Fruit fly (Drosophila melanogaster): ENCODE results near the gene CG12316.

Gene CG12316

DNA sequence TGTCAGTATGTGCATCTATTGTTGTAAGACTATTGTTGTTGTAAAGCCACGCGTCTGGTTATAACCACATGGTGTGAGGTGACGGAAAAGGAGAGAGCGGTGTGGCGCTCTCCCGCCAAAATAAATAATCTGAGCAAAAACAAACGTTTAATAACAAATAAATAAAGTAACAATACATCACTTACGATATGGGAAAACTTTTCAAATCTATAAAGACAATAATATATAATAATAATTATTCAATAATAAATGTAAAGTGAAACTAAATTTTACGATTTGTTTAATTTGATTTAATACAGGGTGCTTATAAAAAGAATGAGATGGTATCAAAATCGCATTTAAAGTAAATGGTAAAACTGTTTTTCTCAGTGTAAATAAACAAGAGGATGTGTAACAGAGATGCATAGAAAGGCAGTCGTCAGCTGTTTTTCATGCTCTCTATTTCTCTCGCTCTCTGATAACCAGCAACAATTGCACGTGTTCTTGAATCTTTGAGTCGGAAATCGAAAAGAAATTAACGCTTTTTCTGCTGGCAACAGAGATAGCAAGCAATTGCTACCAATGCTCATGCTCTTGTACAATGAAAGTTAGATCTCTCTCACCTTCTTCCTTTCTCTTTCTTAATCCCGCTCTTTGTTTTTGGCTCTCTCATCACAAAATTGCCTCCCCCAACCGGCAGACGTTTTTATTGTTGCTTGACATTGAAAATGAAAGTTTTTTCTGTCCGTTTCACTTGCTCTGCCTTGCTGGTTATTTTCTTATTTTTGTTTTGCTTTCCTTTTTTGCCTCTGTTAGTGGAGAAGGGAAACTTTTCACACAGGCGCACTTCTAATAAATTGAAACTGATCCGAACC lies 37.8 kb downstream of the CG12316 start:
- no peak for TF ChIP-seq Doc2 (GFP tag; IDR thresholded peaks at IDR 0.05)
- peak; percentile 72 for TF ChIP-seq lbe (GFP tag; optimal IDR thresholded peaks at IDR 0.05)
- peak; percentile 54 for TF ChIP-seq fd3F (GFP tag; optimal IDR thresholded peaks at IDR 0.05)
- TF ChIP-seq CG12071 (GFP tag; optimal IDR thresholded peaks at IDR 0.05), result no peak
- no peak for TF ChIP-seq Hr39 (optimal IDR thresholded peaks at IDR 0.05)
- no peak for TF ChIP-seq en (GFP tag; optimal IDR thresholded peaks at IDR 0.05)
- TF ChIP-seq CG4854 (GFP tag; optimal IDR thresholded peaks at IDR 0.05), result no peak
- TF ChIP-seq cwo (GFP tag; optimal IDR thresholded peaks at IDR 0.05), result peak; percentile 92
- TF ChIP-seq Atf6 (GFP tag; IDR thresholded peaks at IDR 0.05), result peak; percentile 67
- peak; percentile 22 for TF ChIP-seq HmgZ (tag; optimal IDR thresholded peaks at IDR 0.05)
- peak; percentile 92 for TF ChIP-seq CG18599 (GFP tag; optimal IDR thresholded peaks at IDR 0.05)
- no peak; the same call in 1 of the 3 replicates for TF ChIP-seq Aef1 (GFP tag; IDR thresholded peaks at IDR 0.05)
- peak; percentile 11 for TF ChIP-seq psq (GFP tag; optimal IDR thresholded peaks at IDR 0.05)
- peak in 1 of 3 experiments; percentile 87 for TF ChIP-seq lola (GFP tag; optimal IDR thresholded peaks at IDR 0.05)
- no peak for TF ChIP-seq NC2β (GFP tag; optimal IDR thresholded peaks at IDR 0.05)
- peak; percentile 62 for TF ChIP-seq kah (GFP tag; optimal IDR thresholded peaks at IDR 0.05)
- TF ChIP-seq ro (GFP tag; IDR thresholded peaks at IDR 0.05), result peak; percentile 62
- TF ChIP-seq sens (GFP tag), result peak; percentile 92
- peak; percentile 63 for TF ChIP-seq H2.0 (GFP tag; IDR thresholded peaks at IDR 0.05)
- TF ChIP-seq TFAM (GFP tag; optimal IDR thresholded peaks at IDR 0.05), result peak; percentile 35
- peak; percentile 93 for TF ChIP-seq CG7271 (tag; optimal IDR thresholded peaks at IDR 0.05)
- peak; percentile 50 for TF ChIP-seq CrebB (tag; optimal IDR thresholded peaks at IDR 0.05)
- peak; percentile 50; the same call in 1 of the 2 replicates for TF ChIP-seq wor (GFP tag; IDR thresholded peaks at IDR 0.05)
- TF ChIP-seq HLHmδ (GFP tag; optimal IDR thresholded peaks at IDR 0.05), result no peak
- peak; percentile 63; the same call in 1 of the 2 replicates for TF ChIP-seq CG5953 (GFP tag; IDR thresholded peaks at IDR 0.05)
- peak; percentile 97 for TF ChIP-seq CG17361 (GFP tag; IDR thresholded peaks at IDR 0.05)
- peak; percentile 80 for TF ChIP-seq nau (GFP tag; optimal IDR thresholded peaks at IDR 0.05)
- peak; percentile 43; the same call in 1 of the 2 replicates for TF ChIP-seq GATAe (GFP tag; conservative IDR thresholded peaks at IDR 0.05)
- TF ChIP-seq CG10274 (GFP tag; optimal IDR thresholded peaks at IDR 0.05), result peak; percentile 31
- TF ChIP-seq unc-4 (GFP tag; IDR thresholded peaks at IDR 0.05; ENCODE audit: partially characterized antibody), result no peak
- peak; percentile 86 for TF ChIP-seq MTF-1 (GFP tag; optimal IDR thresholded peaks at IDR 0.05; ENCODE audit: borderline replicate concordance)
- TF ChIP-seq CG18764 (GFP tag; optimal IDR thresholded peaks at IDR 0.05), result peak; percentile 87
- peak; percentile 15; the same call in 1 of the 4 replicates for TF ChIP-seq Gug (GFP tag; IDR thresholded peaks at IDR 0.05)
- TF ChIP-seq CG15601 (tag; optimal IDR thresholded peaks at IDR 0.05), result peak; percentile 85
- peak; percentile 39; the same call in 1 of the 2 replicates for TF ChIP-seq gt (GFP tag; IDR thresholded peaks at IDR 0.05)
- TF ChIP-seq MBD-R2 (GFP tag; IDR thresholded peaks at IDR 0.05), result no peak
- no peak for TF ChIP-seq CG15073 (GFP tag; optimal IDR thresholded peaks at IDR 0.05)
- peak; percentile 69 for TF ChIP-seq al (GFP tag; IDR thresholded peaks at IDR 0.05)
- peak; percentile 81 for TF ChIP-seq CG6854 (GFP tag; optimal IDR thresholded peaks at IDR 0.05)
- TF ChIP-seq CG12942 (GFP tag; optimal IDR thresholded peaks at IDR 0.05), result peak; percentile 61
- peak; percentile 70; the same call in 2 of the 3 replicates for TF ChIP-seq ase (GFP tag; IDR thresholded peaks at IDR 0.05)
- TF ChIP-seq CG9817 (tag; optimal IDR thresholded peaks at IDR 0.05), result peak; percentile 72
- no peak for TF ChIP-seq ham (GFP tag; IDR thresholded peaks at IDR 0.05)
- TF ChIP-seq CG16779 (GFP tag; IDR thresholded peaks at IDR 0.05), result no peak
- TF ChIP-seq CG31388 (GFP tag; optimal IDR thresholded peaks at IDR 0.05), result peak; percentile 49
- TF ChIP-seq nmo (GFP tag; optimal IDR thresholded peaks at IDR 0.05), result peak; percentile 85
- 0 out of 4 replicates have a peak, but pooled peaks have one; percentile 20 for TF ChIP-seq chinmo (GFP tag; IDR thresholded peaks at IDR 0.05; ENCODE audit: partially characterized antibody)
- peak; percentile 70; the same call in 1 of the 2 replicates for TF ChIP-seq NFAT (GFP tag; IDR thresholded peaks at IDR 0.05)
- peak; percentile 56; the same call in 2 of the 3 replicates for TF ChIP-seq sr (GFP tag; IDR thresholded peaks at IDR 0.05)
